Fruit fly (Drosophila melanogaster) whole organism, wandering third instar larva: Measurements from ENCODE around the gene OS9.

Experiments
- Dfd ChIP-seq: fragments of >200 bp; optimal IDR thresholded peaks from 2 replicates; lab custom pipeline; 2017; ENCODE audit warnings: missing biosample characterization, missing genetic modification characterization
- HLH106 ChIP-seq: fragments of 200-800 bp; optimal IDR thresholded peaks from 3 replicates; lab custom pipeline; 2019; ENCODE audit warnings: missing biosample characterization, mild to moderate bottlenecking, missing genetic modification characterization, moderate library complexity
- Hr78 ChIP-seq: fragments of >200 bp; optimal IDR thresholded peaks from 2 replicates; lab custom pipeline; 2017; ENCODE audit warnings: missing biosample characterization, missing genetic modification characterization
- OdsH ChIP-seq: fragments of 200-800 bp; sonication (Bioruptor generic); optimal IDR thresholded peaks from 2 replicates; lab custom pipeline; 2016; ENCODE audit warnings: missing biosample characterization, mild to moderate bottlenecking, missing genetic modification characterization
- Rel ChIP-seq, 2 experiments: fragments of 200-800 bp; sonication (Bioruptor generic) in 1 of 2; optimal IDR thresholded peaks; 2 replicates in 1 of 2; 3 replicates in 1 of 2; lab custom pipeline; 2016 to 2019; ENCODE audit warnings: mild to moderate bottlenecking in 2 of 2, missing biosample characterization in 2 of 2, missing genetic modification characterization in 2 of 2, moderate library complexity in 1 of 2
- Sp1 ChIP-seq: fragments of 200-800 bp; sonication (Bioruptor generic); optimal IDR thresholded peaks from 3 replicates; lab custom pipeline; 2019; ENCODE audit warnings: missing biosample characterization, mild to moderate bottlenecking, missing genetic modification characterization, moderate library complexity
- br ChIP-seq: fragments of 200-800 bp; sonication (Bioruptor generic); optimal IDR thresholded peaks from 2 replicates; lab custom pipeline; 2016; ENCODE audit warnings: missing biosample characterization, missing genetic modification characterization
- dl ChIP-seq, 2 experiments: fragments of 175-275, 200-275 bp in 1 of 2; fragments of 200-275 bp in 1 of 2; sonication (Bioruptor generic); optimal IDR thresholded peaks; lab custom pipeline; 2018; ENCODE audit warnings: mild to moderate bottlenecking in 2 of 2, missing biosample characterization in 2 of 2, missing genetic modification characterization in 2 of 2, moderate library complexity in 2 of 2; ENCODE audit not compliant: partially characterized antibody in 2 of 2, insufficient read depth in 1 of 2
- fru ChIP-seq: fragments of 200-800 bp; sonication (Bioruptor generic); optimal IDR thresholded peaks from 3 replicates; lab custom pipeline; 2016; ENCODE audit warnings: missing biosample characterization, mild to moderate bottlenecking, missing genetic modification characterization
- lola ChIP-seq: fragments of >200 bp; optimal IDR thresholded peaks from 2 replicates; lab custom pipeline; 2017; ENCODE audit warnings: missing biosample characterization, missing genetic modification characterization
- pan ChIP-seq: fragments of >200 bp; optimal IDR thresholded peaks from 2 replicates; lab custom pipeline; 2017
- psq ChIP-seq: fragments of 200-800 bp; sonication (Bioruptor generic); optimal IDR thresholded peaks from 3 replicates; lab custom pipeline; 2017; ENCODE audit warnings: missing biosample characterization, mild to moderate bottlenecking, missing genetic modification characterization, moderate library complexity
- woc ChIP-seq: sonication (Bioruptor generic); optimal IDR thresholded peaks from 2 replicates; lab custom pipeline; 2016; ENCODE audit warnings: missing biosample characterization, mild to moderate bottlenecking, missing genetic modification characterization

DNA sequence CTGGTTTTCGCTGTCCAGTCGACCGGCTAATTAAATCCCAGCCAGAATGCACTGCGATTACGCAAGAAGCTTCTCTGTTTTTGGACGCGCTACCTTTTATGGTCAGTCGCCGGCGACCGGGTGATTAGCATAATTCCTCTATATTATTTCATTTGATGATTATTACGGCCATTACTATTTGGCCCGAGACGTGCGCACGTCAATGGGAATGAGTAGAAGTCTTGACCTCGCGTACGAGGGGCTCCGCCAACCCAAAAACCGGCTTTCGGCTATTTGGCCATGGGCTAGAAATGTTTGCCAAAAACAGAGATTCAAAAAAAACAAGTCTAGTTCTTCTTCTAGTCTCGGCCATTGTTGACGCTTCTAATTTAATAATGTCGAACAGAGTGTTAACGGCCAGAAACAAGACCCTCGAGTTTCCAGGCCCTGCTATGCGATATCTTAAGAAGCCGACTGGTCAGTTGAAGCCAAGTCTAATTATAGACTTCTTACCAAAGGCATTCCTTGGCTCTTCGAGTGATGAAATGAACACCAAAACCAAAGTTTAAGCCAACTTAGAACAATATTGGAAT lies 26.2 kb upstream of the OS9 start:
- TF ChIP-seq lola (GFP tag; lab: Kevin White, UChicago) (no peak), Rel (GFP tag; optimal IDR thresholded peaks at IDR 0.05; lab: Kevin White, UChicago) (no peak), Rel (tag; optimal IDR thresholded peaks at IDR 0.05; lab: Kevin White, UChicago) (no peak), HLH106 (tag; lab: Kevin White, UChicago) (no peak), Sp1 (GFP tag; lab: Kevin White, UChicago) (no peak), pan (lab: Kevin White, UChicago) (no peak), Dfd (GFP tag; lab: Kevin White, UChicago) (no peak), Hr78 (GFP tag; lab: Kevin White, UChicago) (no peak), psq (GFP tag; lab: Kevin White, UChicago) (no peak), fru (GFP tag; lab: Kevin White, UChicago) (no peak), dl (GFP tag; optimal IDR thresholded peaks at IDR 0.05; lab: Kevin White, UChicago; ENCODE audit: insufficient read depth in 1 of 2, partially characterized antibody in 2 of 2) (no peak), br (GFP tag; lab: Kevin White, UChicago) (no peak), woc (GFP tag; lab: Kevin White, UChicago) (no peak), OdsH (no peak)
